Worm (Caenorhabditis elegans) whole organism, mixed stage, embryonic: Measurements from ENCODE around the gene T05C3.2.

Experiments
- M03D4.4 ChIP-seq: sonication (generic microtip); optimal IDR thresholded peaks from 2 replicates; lab custom pipeline; 2017; ENCODE audit warnings: mild to moderate bottlenecking, missing genetic modification characterization, missing compliant biosample characterization
- bed-3 ChIP-seq: fragments of 200-800 bp; sonication (Bioruptor generic); optimal IDR thresholded peaks from 3 replicates; lab custom pipeline; 2018; ENCODE audit warnings: mild to moderate bottlenecking, missing genetic modification characterization, moderate library complexity, missing compliant biosample characterization
- blmp-1 ChIP-seq: fragments of 150-350 bp; optimal IDR thresholded peaks from 2 replicates; lab custom pipeline; 2014; ENCODE audit warnings: missing biosample characterization, missing genetic modification characterization
- ceh-39 ChIP-seq: fragments of 150-350 bp; optimal IDR thresholded peaks from 2 replicates; lab custom pipeline; 2014; ENCODE audit warnings: missing biosample characterization, missing genetic modification characterization
- ceh-43 ChIP-seq: fragments of 200-800 bp; sonication (Bioruptor generic); optimal IDR thresholded peaks from 2 replicates; lab custom pipeline; 2018; ENCODE audit warnings: mild to moderate bottlenecking, missing genetic modification characterization, moderate library complexity, missing compliant biosample characterization
- ceh-83 ChIP-seq: fragments of 200-800 bp; sonication (Bioruptor generic); optimal IDR thresholded peaks from 2 replicates; lab custom pipeline; 2018; ENCODE audit warnings: mild to moderate bottlenecking, missing genetic modification characterization, missing compliant biosample characterization
- ces-1 ChIP-seq: fragments of 150-350 bp; optimal IDR thresholded peaks from 2 replicates; lab custom pipeline; 2014; ENCODE audit warnings: missing biosample characterization, missing genetic modification reagents, missing genetic modification characterization
- elt-1 ChIP-seq: sonication (generic microtip); optimal IDR thresholded peaks from 2 replicates; lab custom pipeline; 2017; ENCODE audit warnings: missing genetic modification characterization, mild to moderate bottlenecking, missing compliant biosample characterization, antibody characterized with exemption, moderate library complexity, borderline replicate concordance; ENCODE audit not compliant: insufficient read depth
- flh-1 ChIP-seq: fragments of 200-800 bp; sonication (Bioruptor generic); optimal IDR thresholded peaks from 2 replicates; lab custom pipeline; 2018; ENCODE audit warnings: mild to moderate bottlenecking, missing genetic modification characterization, moderate library complexity, missing compliant biosample characterization
- ham-2 ChIP-seq: fragments of 200-800 bp; sonication (Bioruptor generic); optimal IDR thresholded peaks from 2 replicates; lab custom pipeline; 2018; ENCODE audit warnings: mild to moderate bottlenecking, missing genetic modification characterization, missing compliant biosample characterization
- hlh-1 ChIP-seq: fragments of 150-350 bp; optimal IDR thresholded peaks from 2 replicates; lab custom pipeline; 2014; ENCODE audit warnings: missing biosample characterization, missing genetic modification reagents, missing genetic modification characterization
- lin-32 ChIP-seq: fragments of 200-800 bp; sonication (Bioruptor generic); optimal IDR thresholded peaks from 2 replicates; lab custom pipeline; 2018; ENCODE audit warnings: mild to moderate bottlenecking, missing genetic modification characterization, missing compliant biosample characterization
- lsy-2 ChIP-seq: fragments of 150-350 bp; optimal IDR thresholded peaks from 2 replicates; lab custom pipeline; 2014; ENCODE audit warnings: missing biosample characterization, missing genetic modification characterization
- mab-5 ChIP-seq: fragments of 150-350 bp; optimal IDR thresholded peaks from 2 replicates; lab custom pipeline; 2014; ENCODE audit warnings: missing biosample characterization, missing genetic modification characterization
- mep-1 ChIP-seq: fragments of 150-350 bp; optimal IDR thresholded peaks from 2 replicates; lab custom pipeline; 2017; ENCODE audit warnings: missing biosample characterization, missing genetic modification reagents, missing genetic modification characterization, inconsistent platforms
- mls-2 ChIP-seq: sonication (generic microtip); optimal IDR thresholded peaks from 2 replicates; lab custom pipeline; 2016; ENCODE audit warnings: mild to moderate bottlenecking, missing genetic modification characterization, moderate library complexity, missing compliant biosample characterization
- nhr-12 ChIP-seq: fragments of 150-350 bp; optimal IDR thresholded peaks from 2 replicates; lab custom pipeline; 2014; ENCODE audit warnings: missing biosample characterization, missing genetic modification characterization
- nhr-2 ChIP-seq: fragments of 150-350 bp; optimal IDR thresholded peaks from 2 replicates; lab custom pipeline; 2014; ENCODE audit warnings: missing biosample characterization, missing genetic modification characterization
- nhr-237 ChIP-seq: fragments of 150-350 bp; optimal IDR thresholded peaks from 2 replicates; lab custom pipeline; 2014; ENCODE audit warnings: missing biosample characterization, missing genetic modification characterization
- nhr-28 ChIP-seq: fragments of 150-350 bp; optimal IDR thresholded peaks from 2 replicates; lab custom pipeline; 2014; ENCODE audit warnings: missing biosample characterization, missing genetic modification characterization
- nhr-76 ChIP-seq: sonication (generic microtip); optimal IDR thresholded peaks from 2 replicates; lab custom pipeline; 2017; ENCODE audit warnings: missing biosample characterization, missing genetic modification characterization
- pha-4 ChIP-seq: fragments of 150-350 bp; optimal IDR thresholded peaks from 2 replicates; lab custom pipeline; 2018; ENCODE audit warnings: missing biosample characterization, missing genetic modification reagents, missing genetic modification characterization
- sem-2 ChIP-seq: fragments of 200-800 bp; sonication (Bioruptor generic); optimal IDR thresholded peaks from 2 replicates; lab custom pipeline; 2018; ENCODE audit warnings: mild to moderate bottlenecking, missing genetic modification characterization, missing compliant biosample characterization
- sptf-1 ChIP-seq: sonication (generic microtip); optimal IDR thresholded peaks from 2 replicates; lab custom pipeline; 2017; ENCODE audit warnings: mild to moderate bottlenecking, missing genetic modification characterization, moderate library complexity, missing compliant biosample characterization
- unc-120 ChIP-seq: sonication (generic microtip); optimal IDR thresholded peaks from 2 replicates; lab custom pipeline; 2017; ENCODE audit warnings: missing genetic modification characterization, missing compliant biosample characterization; ENCODE audit not compliant: poor library complexity, severe bottlenecking
- unc-62 ChIP-seq: fragments of 150-350 bp; optimal IDR thresholded peaks from 2 replicates; lab custom pipeline; 2014; ENCODE audit warnings: missing biosample characterization, missing genetic modification reagents, missing genetic modification characterization
- zip-8 ChIP-seq: fragments of 150-350 bp; optimal IDR thresholded peaks from 2 replicates; lab custom pipeline; 2014; ENCODE audit warnings: missing biosample characterization, missing genetic modification characterization
- ztf-11 ChIP-seq: fragments of 150-350 bp; optimal IDR thresholded peaks from 2 replicates; lab custom pipeline; 2014; ENCODE audit warnings: missing biosample characterization, missing genetic modification characterization

T05C3.2 gene

DNA sequence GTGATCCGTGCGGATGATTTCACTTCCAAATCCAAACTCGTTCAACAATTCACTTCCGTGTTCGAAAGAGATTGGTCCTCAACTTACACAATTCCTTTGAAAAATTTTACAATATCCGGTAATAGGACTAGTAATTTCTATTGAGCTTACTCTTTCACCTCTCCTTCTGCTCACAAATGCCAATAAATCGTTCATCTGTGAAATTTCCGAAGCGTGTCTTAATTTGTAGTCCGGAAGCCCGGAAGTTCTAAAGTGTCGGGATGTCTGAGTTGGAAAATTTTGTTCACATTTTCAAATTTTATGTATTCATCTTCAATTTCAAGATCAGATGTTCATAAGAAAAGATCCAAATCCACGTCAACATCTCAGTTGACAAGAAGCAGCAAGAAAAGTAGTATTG lies at the start of gene T05C3.2:
Gene T05C3.2, plus strand, starts transcription at position 301 of the 400 bp plus-strand sequence.
- TF ChIP-seq blmp-1 (tag; lab: Kevin White, UChicago): no peak
- TF ChIP-seq nhr-237: no peak
- TF ChIP-seq bed-3 (GFP tag; lab: Kevin White, UChicago): no peak
- no peak for TF ChIP-seq elt-1
- no peak for TF ChIP-seq mab-5 (tag; lab: Kevin White, UChicago)
- TF ChIP-seq ceh-43 (GFP tag; lab: Kevin White, UChicago): no peak
- TF ChIP-seq sptf-1 (tag; lab: Kevin White, UChicago): no peak
- no peak for TF ChIP-seq mep-1
- TF ChIP-seq flh-1 (GFP tag; lab: Kevin White, UChicago): no peak
- TF ChIP-seq ceh-83 (GFP tag; lab: Kevin White, UChicago): no peak
- TF ChIP-seq hlh-1 (tag; lab: Kevin White, UChicago): no peak
- no peak for TF ChIP-seq zip-8 (tag; lab: Kevin White, UChicago)
- no peak for TF ChIP-seq nhr-2 (tag; lab: Kevin White, UChicago)
- no peak for TF ChIP-seq pha-4 (tag; lab: Kevin White, UChicago)

DNA sequence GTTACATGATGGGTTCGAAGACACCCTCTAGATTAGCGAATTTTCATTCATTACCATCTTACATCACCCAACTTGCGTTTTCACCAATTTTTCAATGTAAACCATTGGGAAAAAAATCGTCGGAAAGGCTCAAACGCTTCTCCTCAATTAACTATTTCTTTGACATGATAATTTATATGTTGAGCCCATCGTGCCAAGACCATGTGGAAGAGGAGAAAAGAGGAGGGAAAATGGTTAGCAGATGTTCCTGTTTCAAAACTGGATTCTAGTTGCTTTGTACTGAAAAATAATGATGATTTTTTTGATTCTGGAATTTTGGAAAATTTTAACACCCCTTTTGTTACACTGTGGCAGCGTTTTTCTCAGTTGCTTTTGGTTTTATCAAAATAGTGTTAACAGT lies 49.5 kb upstream of the T05C3.2 start:
- TF ChIP-seq lsy-2 (tag; lab: Kevin White, UChicago) (no peak), sptf-1 (tag; lab: Kevin White, UChicago) (no peak), unc-62 (GFP tag; lab: Kevin White, UChicago) (no peak), ztf-11 (no peak), hlh-1 (tag; lab: Kevin White, UChicago) (no peak)

DNA sequence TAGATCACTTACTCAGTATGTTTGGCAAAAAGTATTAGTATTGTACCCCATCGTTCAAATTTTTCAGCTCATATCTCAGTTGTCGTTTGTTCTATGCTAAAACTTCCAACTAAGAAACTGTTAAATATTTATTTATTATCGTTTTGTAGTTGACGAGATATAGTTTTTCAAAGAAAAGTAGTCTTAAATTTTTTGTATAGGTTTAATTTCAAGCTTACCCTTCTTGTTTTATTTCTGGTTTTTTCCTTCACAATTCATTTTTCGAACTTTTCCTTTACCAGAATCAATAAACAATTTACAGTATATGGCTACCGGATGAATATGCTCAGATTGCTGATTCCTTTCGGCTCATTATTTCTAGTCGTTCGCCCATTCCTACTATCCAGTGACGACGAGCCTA lies 47.7 kb upstream of the T05C3.2 start, which contains the start of gene F08F3.1:
Gene F08F3.1, plus strand, starts transcription at position 301 of the 400 bp plus-strand sequence.
- TF ChIP-seq ham-2: no peak
- TF ChIP-seq hlh-1 (tag; lab: Kevin White, UChicago): no peak
- TF ChIP-seq nhr-2 (tag; lab: Kevin White, UChicago): no peak

DNA sequence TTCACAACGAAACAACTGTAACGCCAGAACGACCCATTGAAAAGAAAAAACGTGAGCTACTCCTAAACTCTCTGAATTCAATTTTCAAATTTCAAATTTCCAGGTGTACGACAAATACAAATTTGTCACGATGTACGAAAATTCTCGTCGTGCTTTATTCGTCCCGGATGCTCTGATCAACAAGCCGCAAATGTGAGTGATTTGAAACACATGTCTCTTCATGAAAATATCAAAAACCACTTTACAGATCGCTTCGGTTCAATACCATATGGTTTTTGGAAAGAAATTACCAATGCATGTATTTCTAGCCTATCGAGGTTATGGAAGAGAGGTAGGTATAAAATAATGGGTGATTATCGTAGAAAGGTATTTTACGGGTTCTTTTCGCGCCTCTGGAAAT lies 46.5 kb upstream of the T05C3.2 start:
- no peak for TF ChIP-seq ceh-39 (tag; lab: Kevin White, UChicago)
- no peak for TF ChIP-seq bed-3 (GFP tag; lab: Kevin White, UChicago)
- no peak for TF ChIP-seq M03D4.4 (tag; lab: Kevin White, UChicago)
- no peak for TF ChIP-seq nhr-28
- TF ChIP-seq blmp-1 (tag; lab: Kevin White, UChicago): no peak
- TF ChIP-seq flh-1 (GFP tag; lab: Kevin White, UChicago): no peak
- no peak for TF ChIP-seq lin-32 (GFP tag; lab: Kevin White, UChicago)
- TF ChIP-seq unc-62 (GFP tag; lab: Kevin White, UChicago): no peak
- TF ChIP-seq elt-1: no peak
- no peak for TF ChIP-seq ztf-11
- no peak for TF ChIP-seq sem-2

DNA sequence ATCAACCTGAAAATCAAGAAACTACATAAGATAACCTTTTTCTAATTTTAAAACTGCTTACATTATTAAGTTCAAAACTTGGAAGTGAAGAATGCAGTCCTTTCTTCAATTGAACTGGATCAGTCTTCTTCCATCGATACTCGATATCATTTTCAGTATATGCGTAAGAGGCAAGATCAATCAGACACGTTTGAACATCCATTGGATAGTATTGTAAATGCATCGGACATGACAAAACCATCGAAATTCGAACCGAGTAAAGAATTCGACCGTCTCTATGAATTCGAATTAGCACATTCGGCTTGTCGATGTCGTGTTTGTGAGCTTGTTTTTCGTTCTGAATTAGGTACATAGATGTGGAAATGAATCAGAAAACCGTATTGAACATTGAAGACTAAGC lies 42.8 kb upstream of the T05C3.2 start:
- no peak for TF ChIP-seq blmp-1 (tag; lab: Kevin White, UChicago)
- TF ChIP-seq nhr-76 (tag; lab: Kevin White, UChicago): no peak
- no peak for TF ChIP-seq flh-1 (GFP tag; lab: Kevin White, UChicago)

DNA sequence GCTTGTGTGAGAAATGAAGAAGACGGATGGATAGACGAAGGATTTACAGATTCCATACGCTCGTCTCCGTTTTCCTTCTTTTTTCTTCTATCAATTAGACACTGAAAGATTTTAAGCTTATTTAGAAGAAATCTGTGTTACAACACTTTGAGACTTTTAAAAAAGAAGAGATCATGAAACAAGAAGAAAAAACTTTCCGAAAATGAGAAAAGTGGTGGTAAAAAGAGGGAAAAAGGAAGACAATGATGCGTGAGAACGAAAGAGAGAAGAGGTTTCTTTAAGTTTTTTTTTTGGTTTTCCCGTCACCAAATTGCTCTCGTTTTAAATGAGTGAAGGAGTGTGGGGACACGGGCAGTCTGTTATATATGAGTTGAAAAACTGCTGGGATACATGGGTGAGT lies 39.9 kb upstream of the T05C3.2 start, which contains the start of gene glc-3:
Gene glc-3, minus strand, starts transcription at position 101 of the 400 bp plus-strand sequence.
- TF ChIP-seq mab-5 (tag; lab: Kevin White, UChicago): no peak
- TF ChIP-seq ceh-83 (GFP tag; lab: Kevin White, UChicago): no peak
- no peak for TF ChIP-seq ztf-11
- TF ChIP-seq nhr-12: no peak
- no peak for TF ChIP-seq mls-2

DNA sequence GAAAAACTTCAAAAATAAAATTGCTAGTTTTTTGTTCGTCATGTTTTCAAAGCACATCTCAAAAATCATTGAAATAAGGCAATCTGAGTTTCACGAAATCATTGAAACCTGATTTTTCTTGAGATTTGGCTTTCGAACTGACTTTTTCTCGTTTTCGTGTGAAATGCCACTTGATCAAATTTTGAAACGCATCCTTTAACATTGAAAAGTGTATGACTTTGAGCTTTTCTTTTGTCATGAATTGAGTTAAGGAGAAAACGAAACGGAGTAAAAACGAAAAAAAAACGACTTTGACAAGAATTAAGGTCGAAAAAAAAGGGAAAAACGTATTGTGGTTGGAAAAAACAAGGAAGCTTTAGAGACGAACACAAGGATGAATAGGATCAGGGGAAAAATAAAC lies 38.6 kb upstream of the T05C3.2 start:
- TF ChIP-seq ces-1 (peak; percentile 9), unc-120 (tag; lab: Kevin White, UChicago) (no peak), lin-32 (GFP tag; lab: Kevin White, UChicago) (no peak)
